Worm (Caenorhabditis elegans): ENCODE results near the gene daf-4.

DNA sequence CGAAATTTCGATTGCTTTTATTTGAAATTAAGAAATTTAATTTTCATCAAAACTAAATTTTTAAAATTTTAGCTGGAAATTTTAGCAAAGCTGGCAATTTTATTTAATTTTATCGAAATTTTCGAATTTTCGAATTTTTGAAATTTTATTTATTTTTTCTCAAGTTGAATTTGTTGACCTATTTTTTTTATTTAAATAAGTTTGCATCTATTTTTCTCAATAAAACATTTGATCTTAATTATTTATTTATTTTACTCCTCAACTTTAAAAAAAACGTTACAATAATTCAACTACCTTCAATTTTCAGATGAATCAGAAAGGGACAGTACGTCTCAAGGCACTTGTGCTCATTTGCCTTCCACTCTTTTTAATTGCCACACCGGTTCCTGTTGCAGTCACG is at the start of gene daf-4:
- TF ChIP-seq lin-39 (tag; optimal IDR thresholded peaks at IDR 0.05) (no peak), dpl-1 (GFP tag; optimal IDR thresholded peaks at IDR 0.05) (no peak)
